Fruit fly (Drosophila melanogaster) whole organism, embryonic: ENCODE results near the gene Zip88E.

Experiments used
- C15 ChIP-seq: fragments of 200-800 bp; sonication (Bioruptor generic); IDR thresholded peaks from 3 replicates; pipeline ENCODE4 v1.3.6; 2022; ENCODE audit warnings: missing biosample characterization, missing genetic modification characterization
- CG10209 ChIP-seq: fragments of 200-800 bp; sonication (Bioruptor generic); optimal IDR thresholded peaks from 3 replicates; lab custom pipeline; 2017; ENCODE audit warnings: missing biosample characterization, mild to moderate bottlenecking, missing genetic modification characterization, missing genetic modification reagents
- CG12659 ChIP-seq: fragments of 200-800 bp; sonication (Bioruptor generic); optimal IDR thresholded peaks from 3 replicates; lab custom pipeline; 2017; ENCODE audit warnings: mild to moderate bottlenecking, missing biosample characterization, missing genetic modification reagents, missing genetic modification characterization
- CG14050 ChIP-seq: fragments of 200-800 bp; sonication (Bioruptor generic); IDR thresholded peaks from 3 replicates; pipeline ENCODE4 v1.3.6; 2022; ENCODE audit warnings: missing biosample characterization, missing genetic modification characterization
- CG15073 ChIP-seq: fragments of 200-800 bp; sonication (Bioruptor generic); optimal IDR thresholded peaks from 2 replicates; lab custom pipeline; 2016; ENCODE audit warnings: missing biosample characterization, missing genetic modification characterization
- CG15696 ChIP-seq: fragments of 200-800 bp; sonication (Bioruptor generic); optimal IDR thresholded peaks from 2 replicates; lab custom pipeline; 2019; ENCODE audit warnings: missing biosample characterization, mild to moderate bottlenecking, missing genetic modification characterization, moderate library complexity
- CG1603 ChIP-seq: fragments of 200-800 bp; sonication (Bioruptor generic); optimal IDR thresholded peaks from 2 replicates; lab custom pipeline; 2019; ENCODE audit warnings: missing biosample characterization, mild to moderate bottlenecking, missing genetic modification characterization, moderate library complexity
- CG16815 ChIP-seq: fragments of 200-800 bp; sonication (Bioruptor generic); optimal IDR thresholded peaks from 3 replicates; lab custom pipeline; 2017; ENCODE audit warnings: missing biosample characterization, mild to moderate bottlenecking, missing genetic modification characterization
- CG18764 ChIP-seq: fragments of 200-800 bp; sonication (Bioruptor generic); optimal IDR thresholded peaks from 3 replicates; lab custom pipeline; 2016; ENCODE audit warnings: missing biosample characterization, missing genetic modification characterization
- CG2129 ChIP-seq: fragments of 200-800 bp; sonication (Bioruptor generic); IDR thresholded peaks from 2 replicates; pipeline ENCODE4 v1.3.6; 2022; ENCODE audit warnings: missing biosample characterization, missing genetic modification characterization; ENCODE audit not compliant: partially characterized antibody
- CG32767 ChIP-seq: fragments of 200-800 bp; sonication (Bioruptor generic); IDR thresholded peaks from 2 replicates; pipeline ENCODE4 v1.3.6; 2022; ENCODE audit warnings: missing biosample characterization, missing genetic modification characterization
- CG4820 ChIP-seq: fragments of 200-800 bp; sonication (Bioruptor generic); optimal IDR thresholded peaks from 3 replicates; lab custom pipeline; 2016; ENCODE audit warnings: missing biosample characterization, missing genetic modification characterization
- CG6654 ChIP-seq: fragments of 200-800 bp; sonication (Bioruptor generic); optimal IDR thresholded peaks from 2 replicates; lab custom pipeline; 2017; ENCODE audit warnings: missing biosample characterization, mild to moderate bottlenecking, missing genetic modification characterization
- CG6813 ChIP-seq: fragments of 200-800 bp; sonication (Bioruptor generic); optimal IDR thresholded peaks from 2 replicates; lab custom pipeline; 2017; ENCODE audit warnings: missing biosample characterization, missing genetic modification characterization, mild to moderate bottlenecking, moderate library complexity, missing genetic modification reagents
- Chrac-16 ChIP-seq: fragments of 200-800 bp; sonication (Bioruptor generic); optimal IDR thresholded peaks from 3 replicates; lab custom pipeline; 2016; ENCODE audit warnings: missing biosample characterization, missing genetic modification characterization
- H15 ChIP-seq: fragments of 200-800 bp; sonication (Bioruptor generic); IDR thresholded peaks from 3 replicates; pipeline ENCODE4 v1.3.6; 2022; ENCODE audit warnings: missing biosample characterization, missing genetic modification characterization
- Hand ChIP-seq: fragments of 200-800 bp; sonication (Bioruptor generic); optimal IDR thresholded peaks from 2 replicates; lab custom pipeline; 2017; ENCODE audit warnings: mild to moderate bottlenecking, missing biosample characterization, missing genetic modification reagents, missing genetic modification characterization
- Hr78 ChIP-seq, 2 experiments: fragments of 200-800 bp in 1 of 2; fragments of >200 bp in 1 of 2; sonication (Bioruptor generic) in 1 of 2; optimal IDR thresholded peaks; 2 replicates each; lab custom pipeline; 2017 to 2019; ENCODE audit warnings: missing biosample characterization in 2 of 2, missing genetic modification characterization in 2 of 2, mild to moderate bottlenecking in 1 of 2, moderate library complexity in 1 of 2
- MESR4 ChIP-seq: fragments of 200-800 bp; sonication (Bioruptor generic); optimal IDR thresholded peaks from 2 replicates; lab custom pipeline; 2018; ENCODE audit warnings: missing biosample characterization, mild to moderate bottlenecking, missing genetic modification characterization, moderate library complexity
- Meics ChIP-seq: fragments of 200-800 bp; sonication (Bioruptor generic); optimal IDR thresholded peaks from 2 replicates; lab custom pipeline; 2017; ENCODE audit warnings: missing biosample characterization, mild to moderate bottlenecking, missing genetic modification characterization
- NK7.1 ChIP-seq: fragments of 200-800 bp; sonication (Bioruptor generic); optimal IDR thresholded peaks from 3 replicates; lab custom pipeline; 2016; ENCODE audit warnings: missing biosample characterization, missing genetic modification characterization
- Stat92E ChIP-seq, 3 experiments: fragments of >200 bp in 2 of 3; fragments of 200-800 bp in 1 of 3; sonication (Bioruptor generic) in 1 of 3; optimal IDR thresholded peaks; 2 replicates each; lab custom pipeline; 2017 to 2019; ENCODE audit warnings: missing biosample characterization in 3 of 3, missing genetic modification characterization in 3 of 3, mild to moderate bottlenecking in 1 of 3, moderate library complexity in 1 of 3
- Vsx1 ChIP-seq: fragments of 200-800 bp; sonication (Bioruptor generic); optimal IDR thresholded peaks from 2 replicates; lab custom pipeline; 2017; ENCODE audit warnings: missing biosample characterization, mild to moderate bottlenecking, missing genetic modification characterization, missing genetic modification reagents
- ash1 ChIP-seq: fragments of 200-800 bp; sonication (Bioruptor generic); optimal IDR thresholded peaks from 2 replicates; lab custom pipeline; 2018; ENCODE audit warnings: missing biosample characterization, mild to moderate bottlenecking, missing genetic modification characterization
- bcd ChIP-seq: fragments of 200-800 bp; sonication (Bioruptor generic); optimal IDR thresholded peaks from 2 replicates; lab custom pipeline; 2017; ENCODE audit warnings: missing biosample characterization, mild to moderate bottlenecking, missing genetic modification characterization
- bowl ChIP-seq: fragments of 200-800 bp; sonication (Bioruptor generic); IDR thresholded peaks from 2 replicates; pipeline ENCODE4 v1.3.6; 2022; ENCODE audit warnings: missing biosample characterization, missing genetic modification characterization
- corto ChIP-seq: fragments of 200-800 bp; sonication (Bioruptor generic); optimal IDR thresholded peaks from 2 replicates; lab custom pipeline; 2016; ENCODE audit warnings: missing biosample characterization, mild to moderate bottlenecking, missing genetic modification characterization, moderate library complexity
- emc ChIP-seq: fragments of 200-800 bp; sonication (Bioruptor generic); optimal IDR thresholded peaks from 2 replicates; lab custom pipeline; 2016; ENCODE audit warnings: missing biosample characterization, missing genetic modification characterization
- en ChIP-seq: fragments of 200-800 bp; sonication (Bioruptor generic); optimal IDR thresholded peaks from 2 replicates; lab custom pipeline; 2016; ENCODE audit warnings: missing biosample characterization, missing genetic modification characterization
- ewg ChIP-seq: fragments of 200-800 bp; sonication (Bioruptor generic); optimal IDR thresholded peaks from 3 replicates; lab custom pipeline; 2017; ENCODE audit warnings: mild to moderate bottlenecking, missing biosample characterization, missing genetic modification reagents, missing genetic modification characterization
- gro ChIP-seq: fragments of 200-800 bp; sonication (Bioruptor generic); optimal IDR thresholded peaks from 2 replicates; lab custom pipeline; 2016; ENCODE audit warnings: missing biosample characterization, missing genetic modification characterization
- hb ChIP-seq: fragments of 200-800 bp; sonication (Bioruptor generic); IDR thresholded peaks from 3 replicates; pipeline ENCODE4 v1.3.6; 2022; ENCODE audit warnings: missing biosample characterization, missing genetic modification characterization; ENCODE audit not compliant: partially characterized antibody
- jigr1 ChIP-seq: fragments of 200-800 bp; sonication (Bioruptor generic); IDR thresholded peaks from 3 replicates; pipeline ENCODE4 v1.3.6; 2022; ENCODE audit warnings: missing biosample characterization, missing genetic modification characterization
- lab ChIP-seq: fragments of 200-800 bp; sonication (Bioruptor generic); optimal IDR thresholded peaks from 3 replicates; lab custom pipeline; 2017; ENCODE audit warnings: missing biosample characterization, missing genetic modification characterization, mild to moderate bottlenecking, moderate library complexity, missing genetic modification reagents
- lilli ChIP-seq: fragments of 200-800 bp; sonication (Bioruptor generic); optimal IDR thresholded peaks from 3 replicates; lab custom pipeline; 2016; ENCODE audit warnings: missing biosample characterization, missing genetic modification characterization
- pan ChIP-seq, 4 experiments: fragments of >200 bp in 3 of 4; fragments of 200-800 bp in 1 of 4; sonication (Bioruptor generic) in 1 of 4; optimal IDR thresholded peaks in 3 of 4; IDR thresholded peaks in 1 of 4; 2 replicates each; pipeline versions ENCODE4 v1.3.6 to Lab custom; 2017 to 2022; ENCODE audit warnings: missing biosample characterization in 2 of 4, missing genetic modification characterization in 2 of 4, mixed read lengths in 1 of 4
- pb ChIP-seq: fragments of 200-800 bp; sonication (Bioruptor generic); optimal IDR thresholded peaks from 3 replicates; lab custom pipeline; 2016; ENCODE audit warnings: missing biosample characterization, missing genetic modification characterization
- pita ChIP-seq: fragments of 200-800 bp; sonication (Bioruptor generic); optimal IDR thresholded peaks from 2 replicates; lab custom pipeline; 2017; ENCODE audit warnings: missing biosample characterization, mild to moderate bottlenecking, missing genetic modification characterization
- prd ChIP-seq, 3 experiments: fragments of >200 bp in 2 of 3; fragments of 200-800 bp in 1 of 3; sonication (Bioruptor generic) in 1 of 3; optimal IDR thresholded peaks in 2 of 3; IDR thresholded peaks in 1 of 3; 2 replicates in 2 of 3; 3 replicates in 1 of 3; pipeline versions ENCODE4 v1.3.6 to Lab custom; 2017 to 2022; ENCODE audit warnings: missing biosample characterization in 1 of 3, missing genetic modification characterization in 1 of 3
- rib ChIP-seq: fragments of 200-800 bp; sonication (Bioruptor generic); IDR thresholded peaks from 2 replicates; pipeline ENCODE4 v1.3.6; 2022; ENCODE audit warnings: missing biosample characterization, missing genetic modification characterization
- sd ChIP-seq: fragments of 200-800 bp; sonication (Bioruptor generic); optimal IDR thresholded peaks from 3 replicates; lab custom pipeline; 2018; ENCODE audit warnings: missing biosample characterization, mild to moderate bottlenecking, missing genetic modification characterization, moderate library complexity
- sens ChIP-seq: fragments of 200-800 bp; sonication (Bioruptor generic); peaks from one replicate; lab custom pipeline; 2016; ENCODE audit warnings: missing biosample characterization, missing genetic modification characterization
- seq ChIP-seq: fragments of 200-800 bp; sonication (Bioruptor generic); IDR thresholded peaks from 2 replicates; pipeline ENCODE4 v1.3.6; 2022; ENCODE audit warnings: missing biosample characterization, missing genetic modification characterization
- slou ChIP-seq: fragments of 200-800 bp; sonication (Bioruptor generic); optimal IDR thresholded peaks from 3 replicates; lab custom pipeline; 2016; ENCODE audit warnings: missing biosample characterization, missing genetic modification characterization
- tap ChIP-seq: fragments of 200-800 bp; optimal IDR thresholded peaks from 3 replicates; lab custom pipeline; 2019; ENCODE audit warnings: missing biosample characterization, mild to moderate bottlenecking, missing genetic modification characterization, moderate library complexity
- tio ChIP-seq: fragments of 200-800 bp; sonication (Bioruptor generic); optimal IDR thresholded peaks from 2 replicates; lab custom pipeline; 2017; ENCODE audit warnings: missing biosample characterization, missing genetic modification characterization, inconsistent platforms
- yki ChIP-seq: fragments of >200 bp; optimal IDR thresholded peaks from 3 replicates; lab custom pipeline; 2018
- z ChIP-seq: fragments of 200-800 bp; sonication (Bioruptor generic); IDR thresholded peaks from 3 replicates; pipeline ENCODE4 v1.3.6; 2022; ENCODE audit warnings: missing biosample characterization, missing genetic modification characterization

Zip88E gene

dm6 chr3R:15218824-15219576, 49.5 kb upstream of the Zip88E start, which contains the start of the genes SIDL and CG12241 (continued):
- no peak for TF ChIP-seq prd (optimal IDR thresholded peaks at IDR 0.05; lab: Kevin White, UChicago)
- TF ChIP-seq prd (GFP tag; IDR thresholded peaks at IDR 0.05; lab: Robert Waterston, UW): peak; percentile 96
- no peak for TF ChIP-seq hb (GFP tag; lab: Robert Waterston, UW)
- no peak for TF ChIP-seq ash1
- peak; percentile 87 for TF ChIP-seq lilli
- peak; percentile 66 for TF ChIP-seq MESR4
- peak; percentile 90 for TF ChIP-seq Meics (GFP tag; lab: Kevin White, UChicago)
- TF ChIP-seq sens (GFP tag; lab: Kevin White, UChicago): peak; percentile 98
- no peak for TF ChIP-seq pita (GFP tag; lab: Kevin White, UChicago)
- TF ChIP-seq Hr78 (GFP tag; optimal IDR thresholded peaks at IDR 0.05; lab: Kevin White, UChicago): no peak
- TF ChIP-seq bowl (GFP tag; lab: Robert Waterston, UW): no peak; the same call in 1 of the 2 replicates
- TF ChIP-seq H15: peak; percentile 91
- TF ChIP-seq CG1603 (tag; lab: Kevin White, UChicago): no peak
- no peak for TF ChIP-seq CG6813 (GFP tag; lab: Kevin White, UChicago)
- no peak for TF ChIP-seq CG15073 (GFP tag; lab: Kevin White, UChicago)
- TF ChIP-seq lab (GFP tag; lab: Kevin White, UChicago): no peak
- TF ChIP-seq rib (GFP tag; lab: Robert Waterston, UW): peak; percentile 91
- TF ChIP-seq CG15696: peak; percentile 39
- TF ChIP-seq sd (tag; lab: Kevin White, UChicago): no peak
- TF ChIP-seq tio: no peak
- no peak for TF ChIP-seq yki (lab: Kevin White, UChicago)
- TF ChIP-seq pan (optimal IDR thresholded peaks at IDR 0.05; lab: Kevin White, UChicago): no peak
- peak in 1 of 2 experiments; percentile 96 for TF ChIP-seq pan (GFP tag; optimal IDR thresholded peaks at IDR 0.05 in 1 of 2, IDR thresholded peaks at IDR 0.05 in 1 of 2)
- TF ChIP-seq ewg (GFP tag; lab: Kevin White, UChicago): no peak
- TF ChIP-seq slou: peak; percentile 69
- TF ChIP-seq bcd (GFP tag; lab: Kevin White, UChicago): peak; percentile 87
- TF ChIP-seq CG32767 (GFP tag; lab: Robert Waterston, UW): no peak
- peak; percentile 63 for TF ChIP-seq Chrac-16 (GFP tag; lab: Kevin White, UChicago)
- TF ChIP-seq CG18764 (GFP tag; lab: Kevin White, UChicago): peak; percentile 64
- TF ChIP-seq pb: peak; percentile 73
- TF ChIP-seq NK7.1: peak; percentile 73
- TF ChIP-seq gro: peak; percentile 91
- TF ChIP-seq en (GFP tag; lab: Kevin White, UChicago): no peak
- TF ChIP-seq CG12659 (GFP tag; lab: Kevin White, UChicago): peak; percentile 69
- TF ChIP-seq CG14050 (GFP tag; lab: Robert Waterston, UW): no peak
- peak; percentile 88 for TF ChIP-seq jigr1
- no peak for TF ChIP-seq CG6654 (GFP tag; lab: Kevin White, UChicago)
- TF ChIP-seq seq: no peak
- TF ChIP-seq C15 (GFP tag; lab: Robert Waterston, UW): peak; percentile 80; the same call in 2 of the 3 replicates
- peak; percentile 61 for TF ChIP-seq CG10209 (GFP tag; lab: Kevin White, UChicago)
- TF ChIP-seq corto (GFP tag; lab: Kevin White, UChicago): no peak
- TF ChIP-seq emc (GFP tag; lab: Kevin White, UChicago): peak; percentile 48
- TF ChIP-seq CG4820: peak; percentile 67
- TF ChIP-seq z (GFP tag; lab: Robert Waterston, UW): no peak
- TF ChIP-seq Hand (GFP tag; lab: Kevin White, UChicago): no peak
- peak; percentile 96 for TF ChIP-seq Vsx1 (GFP tag; lab: Kevin White, UChicago)
- TF ChIP-seq CG16815: peak; percentile 25
- no peak for TF ChIP-seq Stat92E (GFP tag; optimal IDR thresholded peaks at IDR 0.05; lab: Kevin White, UChicago)
- no peak for TF ChIP-seq CG2129
- TF ChIP-seq tap (tag; lab: Kevin White, UChicago): no peak
